Worm (Caenorhabditis elegans): Measurements from ENCODE around the gene pafo-1.
A peak's percentile ranks its signal among the peaks of the same experiment; 100 is the strongest.

The pafo-1 gene

ce11 chrV:11533365-11533949 is 12.0 kb downstream of the pafo-1 start:
- TF ChIP-seq B0336.3 (GFP tag; IDR thresholded peaks at IDR 0.05) (no peak), C06A6.2 (GFP tag; conservative IDR thresholded peaks at IDR 0.05) (no peak), Y56A3A.18 (GFP tag; IDR thresholded peaks at IDR 0.05) (no peak), ZK185.1 (tag; optimal IDR thresholded peaks at IDR 0.05; ENCODE audit: poor library complexity, severe bottlenecking) (peak; percentile 11), madf-10 (tag; optimal IDR thresholded peaks at IDR 0.05) (no peak), attf-6 (GFP tag; IDR thresholded peaks at IDR 0.05) (no peak), repo-1 (tag; optimal IDR thresholded peaks at IDR 0.05) (no peak), efl-1 (GFP tag; optimal IDR thresholded peaks at IDR 0.05) (no peak), egl-18 (GFP tag; IDR thresholded peaks at IDR 0.05) (no peak), lin-40 (tag; optimal IDR thresholded peaks at IDR 0.05) (no peak), lsy-27 (tag; optimal IDR thresholded peaks at IDR 0.05; ENCODE audit: borderline replicate concordance, insufficient read depth) (no peak), attf-3 (GFP tag; conservative IDR thresholded peaks at IDR 0.05) (no peak), mes-4 (tag; optimal IDR thresholded peaks at IDR 0.05) (no peak), sea-2 (GFP tag; IDR thresholded peaks at IDR 0.05) (no peak), F55B11.4 (tag; optimal IDR thresholded peaks at IDR 0.05; ENCODE audit: borderline replicate concordance, insufficient read depth) (no peak), ztf-26 (tag; optimal IDR thresholded peaks at IDR 0.05) (no peak), aptf-2 (GFP tag; conservative IDR thresholded peaks at IDR 0.05) (no peak), Y53F4B.3 (GFP tag; IDR thresholded peaks at IDR 0.05) (no peak), lin-35 (GFP tag; optimal IDR thresholded peaks at IDR 0.05) (no peak), F23B12.7 (tag; optimal IDR thresholded peaks at IDR 0.05; ENCODE audit: insufficient read depth) (no peak), Y53G8AR.9 (GFP tag; conservative IDR thresholded peaks at IDR 0.05) (0 out of 2 replicates have a peak, but pooled peaks have one; percentile 14), F33H1.4 (GFP tag; IDR thresholded peaks at IDR 0.05) (no peak), hrde-1 (tag; optimal IDR thresholded peaks at IDR 0.05; ENCODE audit: borderline replicate concordance) (no peak), F57A8.1 (GFP tag; optimal IDR thresholded peaks at IDR 0.05) (no peak), athp-1 (tag; optimal IDR thresholded peaks at IDR 0.05) (no peak), Y67H2A.10 (GFP tag; conservative IDR thresholded peaks at IDR 0.05) (no peak), C17E4.6 (GFP tag; IDR thresholded peaks at IDR 0.05) (no peak), pbrm-1 (GFP tag; IDR thresholded peaks at IDR 0.05) (peak; percentile 0; the same call in 1 of the 2 replicates), aptf-3 (GFP tag; IDR thresholded peaks at IDR 0.05) (no peak), ekl-4 (GFP tag; IDR thresholded peaks at IDR 0.05) (peak; percentile 29; the same call in 1 of the 2 replicates), rpc-1 (optimal IDR thresholded peaks at IDR 0.05) (no peak), rpc-1 (tag; optimal IDR thresholded peaks at IDR 0.05) (no peak), let-526 (GFP tag; IDR thresholded peaks at IDR 0.05) (0 out of 2 replicates have a peak, but pooled peaks have one; percentile 53), somi-1 (GFP tag; optimal IDR thresholded peaks at IDR 0.05) (no peak), dpl-1 (GFP tag; optimal IDR thresholded peaks at IDR 0.05) (no peak), ztf-28 (GFP tag; IDR thresholded peaks at IDR 0.05) (no peak), ceh-27 (GFP tag; optimal IDR thresholded peaks at IDR 0.05) (no peak), dox-1 (GFP tag; IDR thresholded peaks at IDR 0.05) (no peak), Y95B8A.8 (GFP tag; IDR thresholded peaks at IDR 0.05) (no peak), K11D2.4 (GFP tag; IDR thresholded peaks at IDR 0.05) (0 out of 2 replicates have a peak, but pooled peaks have one; percentile 49), xnd-1 (tag; optimal IDR thresholded peaks at IDR 0.05) (no peak)
